Worm (Caenorhabditis elegans) whole organism, young adult: Measurements from ENCODE around the gene Y105C5A.1285.
"Not testable (repeated sequence)": the region's sequence is repeated elsewhere in the genome, so short reads cannot be mapped to it uniquely, and the experiment has no call there.

Source experiments
- F55B11.4 ChIP-seq: sonication (generic microtip); optimal IDR thresholded peaks from 2 replicates; lab custom pipeline; 2016; ENCODE audit warnings: missing compliant biosample characterization, missing genetic modification characterization, borderline replicate concordance; ENCODE audit not compliant: insufficient read depth
- bed-1 ChIP-seq: fragments of 200-800 bp; sonication (Bioruptor generic); IDR thresholded peaks from 2 replicates; pipeline ENCODE4 v1.3.6; 2022; ENCODE audit warnings: missing genetic modification reagents, missing genetic modification characterization, missing compliant biosample characterization
- ceh-27 ChIP-seq: fragments of 200-800 bp; sonication (Bioruptor generic); optimal IDR thresholded peaks from 2 replicates; lab custom pipeline; 2018; ENCODE audit warnings: mild to moderate bottlenecking, missing genetic modification characterization, moderate library complexity, missing compliant biosample characterization
- let-526 ChIP-seq: fragments of 200-800 bp; sonication (Bioruptor generic); IDR thresholded peaks from 2 replicates; pipeline ENCODE4 v1.3.6; 2022; ENCODE audit warnings: missing genetic modification reagents, missing genetic modification characterization, missing compliant biosample characterization
- nfyb-1 ChIP-seq: fragments of 200-800 bp; sonication (Bioruptor generic); IDR thresholded peaks from 2 replicates; pipeline ENCODE4 v1.3.6; 2022; ENCODE audit warnings: missing genetic modification reagents, missing genetic modification characterization, missing compliant biosample characterization
- nhr-179 ChIP-seq: sonication (generic microtip); optimal IDR thresholded peaks from 2 replicates; lab custom pipeline; 2016; ENCODE audit warnings: mild to moderate bottlenecking, missing genetic modification characterization, missing compliant biosample characterization
- snpc-4 ChIP-seq, 5 experiments: fragments of 150-350 bp in 1 of 5; sonication (generic microtip) in 4 of 5; optimal IDR thresholded peaks; 2 replicates each; lab custom pipeline; 2014 to 2018; ENCODE audit warnings: missing genetic modification characterization in 5 of 5, missing biosample characterization in 3 of 5, antibody characterized with exemption in 2 of 5, mild to moderate bottlenecking in 2 of 5, missing compliant biosample characterization in 2 of 5, missing genotype in 2 of 5, moderate library complexity in 2 of 5, missing genetic modification reagents in 1 of 5

DNA sequence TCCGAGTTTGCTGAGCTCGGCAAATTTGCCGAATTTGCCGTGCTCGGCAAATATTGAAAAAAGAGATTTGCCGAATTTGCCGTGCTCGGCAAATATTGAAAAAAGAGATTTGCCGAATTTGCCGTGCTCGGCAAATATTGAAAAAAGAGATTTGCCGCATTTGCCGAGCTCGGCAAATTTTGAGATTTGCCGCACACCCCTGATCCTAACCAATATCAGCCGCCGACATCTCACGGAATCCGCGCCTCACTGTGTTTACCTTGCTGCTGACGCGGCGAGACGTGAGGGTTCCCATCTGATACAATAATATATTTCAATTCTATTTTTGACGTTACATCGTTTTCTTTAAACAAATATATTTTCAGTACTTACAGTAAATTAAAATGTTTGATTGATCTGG, 24.1 kb downstream of the Y105C5A.1285 start:
- TF ChIP-seq bed-1 (GFP tag; lab: Robert Waterston, UW); let-526 (GFP tag; lab: Robert Waterston, UW); F55B11.4; snpc-4 (GFP tag; optimal IDR thresholded peaks at IDR 0.05; lab: Kevin White, UChicago); nfyb-1 (GFP tag; lab: Robert Waterston, UW); nhr-179; ceh-27 (GFP tag; lab: Kevin White, UChicago): not testable (repeated sequence)
- peak in 1 of 4 experiments; percentile 60 for TF ChIP-seq snpc-4 (tag; optimal IDR thresholded peaks at IDR 0.05; lab: Kevin White, UChicago)
